Worm (Caenorhabditis elegans) whole organism, L4 larva: ENCODE data around the gene coq-8.

Experiments
- lin-39 ChIP-seq: fragments of 150-350 bp; optimal IDR thresholded peaks from 2 replicates; lab custom pipeline; 2014; ENCODE audit warnings: missing biosample characterization, missing genetic modification reagents, missing genetic modification characterization
- lsy-2 ChIP-seq, 2 experiments: fragments of 150-350 bp in 1 of 2; sonication (generic microtip) in 1 of 2; optimal IDR thresholded peaks; 2 replicates each; lab custom pipeline; 2014 to 2017; ENCODE audit warnings: missing biosample characterization in 2 of 2, missing genetic modification characterization in 2 of 2
- ztf-7 ChIP-seq: fragments of 150-350 bp; optimal IDR thresholded peaks from 2 replicates; lab custom pipeline; 2014; ENCODE audit warnings: missing biosample characterization, missing genetic modification characterization

- TF ChIP-seq lsy-2 (tag; optimal IDR thresholded peaks at IDR 0.05; lab: Kevin White, UChicago) = no peak
- TF ChIP-seq ztf-7 = no peak
- TF ChIP-seq lin-39 (tag; lab: Kevin White, UChicago) = no peak
These were observed 32.1 kb downstream of the coq-8 start for ce11 chrIII:4895313-4895712.
